Worm (Caenorhabditis elegans): ENCODE measurements around the gene chca-1.

chca-1 gene

DNA sequence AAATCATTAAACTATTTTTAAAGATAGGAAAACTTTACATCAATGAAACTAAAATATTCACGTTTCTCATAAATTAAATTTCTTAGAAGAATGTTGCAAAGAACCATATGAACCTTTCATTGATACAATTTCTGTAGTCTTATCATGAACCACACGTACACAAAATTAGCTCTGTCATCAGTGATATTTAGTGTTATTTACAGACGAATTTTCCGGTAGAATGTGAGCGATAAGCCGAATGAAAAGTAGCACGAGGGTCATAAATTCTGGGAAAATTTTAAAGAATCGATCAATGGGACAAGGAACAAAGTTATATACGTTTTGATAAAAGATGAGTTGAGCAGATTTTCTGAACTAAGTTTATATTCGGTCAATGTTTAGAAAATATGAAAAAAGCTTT lies 25.3 kb downstream of the chca-1 start (continued):
- TF ChIP-seq hlh-30 (tag; optimal IDR thresholded peaks at IDR 0.05; ENCODE audit: insufficient read depth) (peak; percentile 58), nhr-48 (tag; optimal IDR thresholded peaks at IDR 0.05) (peak; percentile 27), ceh-44 (GFP tag; IDR thresholded peaks at IDR 0.05) (no peak), dve-1 (tag; optimal IDR thresholded peaks at IDR 0.05; ENCODE audit: insufficient read depth) (peak; percentile 89), nhr-77 (tag; optimal IDR thresholded peaks at IDR 0.05) (peak; percentile 65), nhr-41 (GFP tag; IDR thresholded peaks at IDR 0.05) (no peak), F26F4.8 (GFP tag; conservative IDR thresholded peaks at IDR 0.05) (no peak), F44E2.7 (GFP tag; IDR thresholded peaks at IDR 0.05) (no peak), ceh-32 (tag; optimal IDR thresholded peaks at IDR 0.05; ENCODE audit: poor library complexity) (no peak), pqm-1 (tag; optimal IDR thresholded peaks at IDR 0.05) (peak; percentile 47), madf-5 (GFP tag; IDR thresholded peaks at IDR 0.05) (no peak), rbr-2 (tag; optimal IDR thresholded peaks at IDR 0.05) (no peak), hif-1 (tag; optimal IDR thresholded peaks at IDR 0.05) (peak in 1 of 2 experiments; percentile 35), lim-7 (GFP tag; IDR thresholded peaks at IDR 0.05) (no peak), ceh-28 (tag; optimal IDR thresholded peaks at IDR 0.05) (no peak)

DNA sequence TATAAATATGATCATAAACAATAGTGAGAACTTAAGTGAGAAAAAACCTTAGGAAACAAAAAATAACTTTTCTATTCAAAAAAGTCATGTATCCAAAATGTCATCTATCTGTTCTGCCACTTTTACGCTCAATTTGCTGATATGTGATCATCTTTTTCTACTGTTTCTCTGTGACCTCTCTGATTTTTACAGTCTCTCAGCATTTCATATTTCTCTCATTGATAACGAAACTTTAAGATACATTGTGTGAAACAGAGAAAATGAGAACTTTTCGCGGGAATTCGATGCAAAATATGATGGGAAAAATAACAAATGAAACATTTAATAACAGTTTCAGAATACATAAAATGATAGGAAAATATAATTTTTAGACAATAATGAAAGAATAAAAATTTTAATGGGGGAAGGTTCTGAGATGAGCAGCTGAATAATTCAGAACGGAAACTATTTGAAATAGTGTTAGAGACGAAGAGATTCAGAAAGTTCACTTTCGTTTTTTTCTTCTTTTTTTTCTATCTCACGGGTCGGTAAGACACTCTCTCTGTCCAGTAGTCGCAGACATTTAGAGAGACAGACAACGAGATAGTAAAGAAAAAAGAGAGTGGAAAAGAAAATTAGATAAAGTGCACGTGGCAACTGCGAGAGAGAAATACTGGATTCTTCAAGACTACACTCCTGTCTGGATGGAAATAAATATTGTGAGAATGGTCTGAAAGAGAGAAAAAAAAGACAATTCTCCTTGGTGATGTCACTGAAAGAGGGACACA lies 26.2 kb downstream of the chca-1 start:
- TF ChIP-seq F10B5.3 (tag; optimal IDR thresholded peaks at IDR 0.05) (no peak), snpc-1.2 (GFP tag; IDR thresholded peaks at IDR 0.05) (no peak), T20F7.1 (GFP tag; optimal IDR thresholded peaks at IDR 0.05) (peak; percentile 54), mdl-1 (tag; optimal IDR thresholded peaks at IDR 0.05) (peak; percentile 94 to 99), Y75B8A.6 (GFP tag; IDR thresholded peaks at IDR 0.05) (no peak), ceh-82 (tag; optimal IDR thresholded peaks at IDR 0.05) (no peak), nhr-48 (tag; optimal IDR thresholded peaks at IDR 0.05) (peak; percentile 85), D1046.2 (GFP tag; IDR thresholded peaks at IDR 0.05) (no peak), F37D6.2 (tag; optimal IDR thresholded peaks at IDR 0.05) (no peak), lin-13 (GFP tag; optimal IDR thresholded peaks at IDR 0.05) (no peak), lim-7 (GFP tag; IDR thresholded peaks at IDR 0.05) (no peak), nhr-77 (tag; optimal IDR thresholded peaks at IDR 0.05) (peak; percentile 78), lir-3 (tag; optimal IDR thresholded peaks at IDR 0.05) (no peak), spr-1 (tag; optimal IDR thresholded peaks at IDR 0.05) (peak; percentile 17), lin-38 (GFP tag; IDR thresholded peaks at IDR 0.05) (no peak; the same call in 1 of the 2 replicates), F26F4.8 (GFP tag; conservative IDR thresholded peaks at IDR 0.05) (no peak), lin-1 (GFP tag; IDR thresholded peaks at IDR 0.05) (peak; percentile 39), ceh-62 (tag; optimal IDR thresholded peaks at IDR 0.05) (no peak), php-3 (GFP tag; IDR thresholded peaks at IDR 0.05) (no peak), zag-1 (tag; optimal IDR thresholded peaks at IDR 0.05) (no peak), dpl-1 (GFP tag; optimal IDR thresholded peaks at IDR 0.05) (peak; percentile 31), dmd-8 (GFP tag; IDR thresholded peaks at IDR 0.05) (no peak), nhr-25 (tag; optimal IDR thresholded peaks at IDR 0.05; ENCODE audit: borderline replicate concordance, insufficient read depth) (peak; percentile 21), aly-2 (tag; optimal IDR thresholded peaks at IDR 0.05) (no peak), nhr-111 (GFP tag; optimal IDR thresholded peaks at IDR 0.05) (no peak), mxl-3 (GFP tag; optimal IDR thresholded peaks at IDR 0.05) (peak; percentile 93), mxl-2 (GFP tag; conservative IDR thresholded peaks at IDR 0.05) (0 out of 2 replicates have a peak, but pooled peaks have one; percentile 9), mep-1 (tag; optimal IDR thresholded peaks at IDR 0.05) (peak; percentile 73), hlh-11 (tag; optimal IDR thresholded peaks at IDR 0.05) (peak; percentile 90), zip-2 (tag; optimal IDR thresholded peaks at IDR 0.05) (no peak), dmd-6 (GFP tag; IDR thresholded peaks at IDR 0.05) (peak; percentile 92), F49E8.2 (tag; optimal IDR thresholded peaks at IDR 0.05; ENCODE audit: borderline replicate concordance) (no peak), dve-1 (tag; optimal IDR thresholded peaks at IDR 0.05; ENCODE audit: insufficient read depth) (peak; percentile 74), mdt-29 (GFP tag; IDR thresholded peaks at IDR 0.05) (no peak), jun-1 (tag; optimal IDR thresholded peaks at IDR 0.05) (no peak), pqm-1 (tag; optimal IDR thresholded peaks at IDR 0.05) (peak; percentile 53), hlh-30 (tag; optimal IDR thresholded peaks at IDR 0.05; ENCODE audit: insufficient read depth) (peak; percentile 95), tra-1 (GFP tag; IDR thresholded peaks at IDR 0.05) (peak; percentile 69), lin-29 (GFP tag; IDR thresholded peaks at IDR 0.05) (peak; percentile 32; the same call in 1 of the 2 replicates)
